Worm (Caenorhabditis elegans) whole organism, late embryonic: ENCODE measurements around the gene srw-121.

Source experiments
- F13H6.1 ChIP-seq: sonication (generic microtip); optimal IDR thresholded peaks from 2 replicates; lab custom pipeline; 2016; ENCODE audit warnings: missing genetic modification characterization, missing compliant biosample characterization
- K02D7.2 ChIP-seq: sonication (generic microtip); optimal IDR thresholded peaks from 2 replicates; lab custom pipeline; 2017; ENCODE audit warnings: mild to moderate bottlenecking, missing genetic modification characterization, missing compliant biosample characterization
- K09A11.1 ChIP-seq: sonication (generic microtip); optimal IDR thresholded peaks from 2 replicates; lab custom pipeline; 2017; ENCODE audit warnings: antibody characterized with exemption, mild to moderate bottlenecking, missing genetic modification characterization, missing compliant biosample characterization; ENCODE audit not compliant: insufficient read depth
- Y22D7AL.16 ChIP-seq: sonication (generic microtip); optimal IDR thresholded peaks from 2 replicates; lab custom pipeline; 2016; ENCODE audit warnings: missing genetic modification characterization, missing compliant biosample characterization
- ahr-1 ChIP-seq: sonication (generic microtip); optimal IDR thresholded peaks from 2 replicates; lab custom pipeline; 2016; ENCODE audit warnings: missing genetic modification characterization, missing compliant biosample characterization
- ceh-14 ChIP-seq: sonication (generic microtip); optimal IDR thresholded peaks from 2 replicates; lab custom pipeline; 2016; ENCODE audit warnings: missing genotype, missing genetic modification characterization, missing compliant biosample characterization
- ceh-18 ChIP-seq: sonication (generic microtip); optimal IDR thresholded peaks from 2 replicates; lab custom pipeline; 2016; ENCODE audit warnings: missing genetic modification characterization, missing compliant biosample characterization
- ceh-19 ChIP-seq: fragments of 200-800 bp; sonication (Bioruptor generic); optimal IDR thresholded peaks from 2 replicates; lab custom pipeline; 2018; ENCODE audit warnings: mild to moderate bottlenecking, missing genetic modification characterization, missing compliant biosample characterization
- ceh-24 ChIP-seq: sonication (generic microtip); optimal IDR thresholded peaks from 2 replicates; lab custom pipeline; 2016; ENCODE audit warnings: mild to moderate bottlenecking, missing genetic modification characterization, missing compliant biosample characterization
- ceh-30 ChIP-seq: fragments of 150-350 bp; optimal IDR thresholded peaks from 2 replicates; lab custom pipeline; 2014; ENCODE audit warnings: missing biosample characterization, missing genetic modification characterization
- ceh-45 ChIP-seq: fragments of 200-800 bp; sonication (Bioruptor generic); IDR thresholded peaks from 2 replicates; pipeline ENCODE4 v1.3.6; 2022; ENCODE audit warnings: missing genetic modification reagents, missing genetic modification characterization, missing compliant biosample characterization
- ceh-6 ChIP-seq: fragments of 200-800 bp; sonication (Bioruptor generic); optimal IDR thresholded peaks from 2 replicates; lab custom pipeline; 2018; ENCODE audit warnings: mild to moderate bottlenecking, missing genetic modification characterization, missing compliant biosample characterization
- dmd-4 ChIP-seq: sonication (generic microtip); optimal IDR thresholded peaks from 2 replicates; lab custom pipeline; 2016; ENCODE audit warnings: borderline replicate concordance, missing genetic modification characterization, missing compliant biosample characterization
- elt-2 ChIP-seq: sonication (generic microtip); optimal IDR thresholded peaks from 2 replicates; lab custom pipeline; 2016; ENCODE audit warnings: missing genetic modification reagents, missing genetic modification characterization, missing compliant biosample characterization
- elt-4 ChIP-seq: sonication (generic microtip); optimal IDR thresholded peaks from 2 replicates; lab custom pipeline; 2016; ENCODE audit warnings: missing genetic modification characterization, missing compliant biosample characterization
- fkh-10 ChIP-seq: fragments of 150-350 bp; optimal IDR thresholded peaks from 2 replicates; lab custom pipeline; 2014; ENCODE audit warnings: missing biosample characterization, missing genetic modification reagents, missing genetic modification characterization
- gmeb-2 ChIP-seq: sonication (generic microtip); optimal IDR thresholded peaks from 2 replicates; lab custom pipeline; 2016; ENCODE audit warnings: missing genetic modification characterization, inconsistent platforms, missing compliant biosample characterization
- madf-2 ChIP-seq: sonication (generic microtip); optimal IDR thresholded peaks from 2 replicates; lab custom pipeline; 2017; ENCODE audit warnings: missing genetic modification characterization, missing compliant biosample characterization
- npax-4 ChIP-seq: sonication (generic microtip); optimal IDR thresholded peaks from 2 replicates; lab custom pipeline; 2016; ENCODE audit warnings: missing genetic modification characterization, missing compliant biosample characterization
- pat-9 ChIP-seq: fragments of 200-800 bp; sonication (Bioruptor generic); optimal IDR thresholded peaks from 2 replicates; lab custom pipeline; 2018; ENCODE audit warnings: mild to moderate bottlenecking, missing genetic modification characterization, moderate library complexity, missing compliant biosample characterization
- pha-4 ChIP-seq: fragments of 150-350 bp; optimal IDR thresholded peaks from 2 replicates; lab custom pipeline; 2018; ENCODE audit warnings: missing biosample characterization, missing genetic modification reagents, missing genetic modification characterization
- pros-1 ChIP-seq: fragments of 150-350 bp; optimal IDR thresholded peaks from 2 replicates; lab custom pipeline; 2014; ENCODE audit warnings: missing biosample characterization, missing genetic modification reagents, missing genetic modification characterization
- sdc-2 ChIP-seq: sonication (generic microtip); optimal IDR thresholded peaks from 2 replicates; lab custom pipeline; 2016; ENCODE audit warnings: missing genotype, missing genetic modification characterization, missing compliant biosample characterization
- sox-4 ChIP-seq: sonication (generic microtip); optimal IDR thresholded peaks from 2 replicates; lab custom pipeline; 2017; ENCODE audit warnings: mild to moderate bottlenecking, missing genetic modification characterization, inconsistent platforms, missing compliant biosample characterization
- tbx-7 ChIP-seq: sonication (generic microtip); optimal IDR thresholded peaks from 2 replicates; lab custom pipeline; 2016; ENCODE audit warnings: missing genotype, missing genetic modification characterization, missing compliant biosample characterization
- unc-55 ChIP-seq: sonication (generic microtip); optimal IDR thresholded peaks from 2 replicates; lab custom pipeline; 2017; ENCODE audit warnings: missing biosample characterization, missing genetic modification reagents, missing genetic modification characterization
- zip-5 ChIP-seq: sonication (generic microtip); optimal IDR thresholded peaks from 2 replicates; lab custom pipeline; 2016; ENCODE audit warnings: missing genetic modification characterization, missing compliant biosample characterization

srw-121 gene

DNA sequence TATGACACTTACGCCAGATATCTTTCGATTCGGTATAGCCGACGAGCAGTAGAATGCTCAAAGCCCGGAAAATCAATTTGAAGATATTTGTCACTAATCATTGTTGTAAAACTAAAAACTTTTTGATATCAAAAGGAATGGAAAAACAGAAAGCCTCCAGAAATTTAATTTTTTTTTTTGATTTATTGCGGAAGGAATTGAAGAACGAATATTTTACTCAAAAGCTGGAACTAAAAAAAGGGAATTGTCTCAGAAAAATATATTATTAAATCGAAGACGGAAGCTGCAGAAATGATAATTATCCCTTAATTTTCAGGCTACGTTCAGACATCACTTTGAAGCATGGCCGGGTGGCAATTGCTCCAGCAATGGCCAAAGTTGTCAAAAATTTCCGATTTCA, 47.5 kb downstream of the srw-121 start, which contains the start of gene srw-137:
TSS of gene srw-137 (minus strand) at position 101 of the 400 bp plus-strand sequence.
- no peak for TF ChIP-seq ceh-24 (tag; lab: Kevin White, UChicago)
- TF ChIP-seq gmeb-2 (tag; lab: Kevin White, UChicago): no peak
- no peak for TF ChIP-seq sdc-2

DNA sequence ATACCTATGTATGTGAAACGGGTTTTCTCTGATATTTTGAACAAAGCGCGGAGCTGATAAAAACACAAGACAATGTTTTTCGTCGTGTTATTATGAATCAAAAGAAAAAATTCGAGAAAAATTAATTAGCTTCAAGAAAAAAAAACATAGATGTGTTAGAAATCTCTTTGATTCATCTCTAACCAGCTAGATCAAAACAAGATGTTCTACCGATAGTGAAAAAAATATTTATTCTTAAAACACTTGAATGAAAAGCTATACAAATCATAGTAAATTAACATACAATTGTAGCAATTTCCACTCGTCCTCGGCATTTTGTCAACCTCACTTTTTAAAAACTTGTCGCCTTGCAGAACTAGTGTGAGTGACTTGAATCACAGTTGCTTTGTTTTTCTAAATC, 49.1 kb downstream of the srw-121 start:
- no peak for TF ChIP-seq npax-4 (tag; lab: Kevin White, UChicago)
- no peak for TF ChIP-seq fkh-10 (GFP tag; lab: Kevin White, UChicago)
- no peak for TF ChIP-seq Y22D7AL.16 (tag; lab: Kevin White, UChicago)
- no peak for TF ChIP-seq ceh-6
- TF ChIP-seq ceh-18: no peak
- TF ChIP-seq, all 69 proteins: peak for 0

DNA sequence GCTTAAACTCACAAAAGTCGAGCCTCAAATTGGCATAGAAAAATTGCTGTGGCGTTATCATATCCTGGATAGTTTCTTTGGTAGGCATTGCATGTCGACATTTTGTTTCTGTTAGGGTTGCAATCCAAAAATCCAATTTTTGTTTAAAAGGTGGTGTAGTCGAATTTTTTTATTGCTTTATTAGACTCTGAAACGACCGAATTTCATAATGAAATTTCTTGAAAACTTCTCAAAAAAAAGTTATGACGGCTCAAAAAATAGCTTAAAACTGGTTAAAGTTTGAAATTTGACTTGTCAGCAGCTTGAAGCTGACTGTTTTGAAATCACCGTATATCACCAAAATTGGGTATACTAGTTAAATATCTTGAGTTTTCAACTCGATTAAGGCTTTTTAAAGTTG, 50.0 kb downstream of the srw-121 start, which contains the start of gene srw-143:
TSS of gene srw-143 (minus strand) at position 101 of the 400 bp plus-strand sequence.
- TF ChIP-seq elt-4 (tag; lab: Kevin White, UChicago) (no peak), pros-1 (tag; lab: Kevin White, UChicago) (no peak), ceh-14 (tag; lab: Kevin White, UChicago) (no peak), K02D7.2 (no peak), ceh-19 (GFP tag; lab: Kevin White, UChicago) (no peak), ceh-30 (tag; lab: Kevin White, UChicago) (no peak), zip-5 (tag; lab: Kevin White, UChicago) (no peak), ahr-1 (tag; lab: Kevin White, UChicago) (no peak), sox-4 (tag; lab: Kevin White, UChicago) (no peak), pat-9 (no peak), tbx-7 (no peak), elt-2 (no peak), pha-4 (tag; lab: Kevin White, UChicago) (no peak), unc-55 (GFP tag; lab: Kevin White, UChicago) (no peak), dmd-4 (tag; lab: Kevin White, UChicago) (no peak), F13H6.1 (tag; lab: Kevin White, UChicago) (no peak), ceh-45 (no peak), K09A11.1 (tag; lab: Kevin White, UChicago) (no peak), madf-2 (tag; lab: Kevin White, UChicago) (no peak)
